Worm (Caenorhabditis elegans): ENCODE data around the gene nlp-46.

Gene nlp-46

DNA sequence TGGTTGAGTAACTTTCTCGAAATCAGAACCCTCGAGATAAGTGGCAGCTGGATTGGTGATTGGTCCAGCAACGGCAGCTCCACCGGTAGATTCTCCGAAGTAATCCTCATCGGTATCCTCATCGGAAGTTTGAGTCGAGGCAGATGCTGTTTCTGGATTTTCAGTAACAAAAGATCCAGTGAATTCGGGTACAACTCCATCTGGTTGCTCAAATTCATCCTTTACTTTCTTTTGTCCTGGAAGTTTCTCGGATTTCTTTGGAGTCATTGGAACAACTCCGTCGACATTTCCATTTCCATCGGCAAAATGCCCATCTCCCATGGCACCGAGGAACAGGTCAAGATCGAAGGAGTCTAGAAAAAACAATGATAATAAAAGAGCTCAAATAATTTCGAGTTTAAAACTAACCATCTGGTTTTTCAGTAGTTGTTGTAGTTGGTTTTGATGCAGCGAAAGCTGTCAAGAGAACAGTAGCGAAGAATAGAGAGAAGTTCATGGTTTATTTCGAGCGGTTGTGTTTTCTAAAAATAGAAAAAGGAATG lies 46.7 kb upstream of the nlp-46 start, which contains the start of gene F45D3.4:
TSS of gene F45D3.4 (minus strand) at position 521 of the 542 bp plus-strand sequence.
- TF ChIP-seq M03D4.4 (tag; optimal IDR thresholded peaks at IDR 0.05) (no peak), tbx-8 (GFP tag; optimal IDR thresholded peaks at IDR 0.05) (no peak), unc-39 (tag; optimal IDR thresholded peaks at IDR 0.05) (no peak), unc-120 (tag; optimal IDR thresholded peaks at IDR 0.05; ENCODE audit: poor library complexity, severe bottlenecking) (no peak), ztf-11 (tag; optimal IDR thresholded peaks at IDR 0.05) (no peak), blmp-1 (tag; optimal IDR thresholded peaks at IDR 0.05) (no peak), nhr-12 (tag; optimal IDR thresholded peaks at IDR 0.05) (no peak), nhr-237 (tag; optimal IDR thresholded peaks at IDR 0.05) (no peak), sptf-1 (tag; optimal IDR thresholded peaks at IDR 0.05) (no peak), mls-2 (tag; optimal IDR thresholded peaks at IDR 0.05) (no peak), ham-2 (GFP tag; optimal IDR thresholded peaks at IDR 0.05) (no peak), elt-1 (tag; optimal IDR thresholded peaks at IDR 0.05; ENCODE audit: borderline replicate concordance, insufficient read depth) (no peak), nhr-2 (tag; optimal IDR thresholded peaks at IDR 0.05) (no peak), lin-13 (tag; optimal IDR thresholded peaks at IDR 0.05) (no peak), cnd-1 (tag; optimal IDR thresholded peaks at IDR 0.05) (no peak), bed-3 (GFP tag; optimal IDR thresholded peaks at IDR 0.05) (no peak), ceh-39 (tag; optimal IDR thresholded peaks at IDR 0.05) (no peak), drap-1 (GFP tag; optimal IDR thresholded peaks at IDR 0.05) (no peak)

DNA sequence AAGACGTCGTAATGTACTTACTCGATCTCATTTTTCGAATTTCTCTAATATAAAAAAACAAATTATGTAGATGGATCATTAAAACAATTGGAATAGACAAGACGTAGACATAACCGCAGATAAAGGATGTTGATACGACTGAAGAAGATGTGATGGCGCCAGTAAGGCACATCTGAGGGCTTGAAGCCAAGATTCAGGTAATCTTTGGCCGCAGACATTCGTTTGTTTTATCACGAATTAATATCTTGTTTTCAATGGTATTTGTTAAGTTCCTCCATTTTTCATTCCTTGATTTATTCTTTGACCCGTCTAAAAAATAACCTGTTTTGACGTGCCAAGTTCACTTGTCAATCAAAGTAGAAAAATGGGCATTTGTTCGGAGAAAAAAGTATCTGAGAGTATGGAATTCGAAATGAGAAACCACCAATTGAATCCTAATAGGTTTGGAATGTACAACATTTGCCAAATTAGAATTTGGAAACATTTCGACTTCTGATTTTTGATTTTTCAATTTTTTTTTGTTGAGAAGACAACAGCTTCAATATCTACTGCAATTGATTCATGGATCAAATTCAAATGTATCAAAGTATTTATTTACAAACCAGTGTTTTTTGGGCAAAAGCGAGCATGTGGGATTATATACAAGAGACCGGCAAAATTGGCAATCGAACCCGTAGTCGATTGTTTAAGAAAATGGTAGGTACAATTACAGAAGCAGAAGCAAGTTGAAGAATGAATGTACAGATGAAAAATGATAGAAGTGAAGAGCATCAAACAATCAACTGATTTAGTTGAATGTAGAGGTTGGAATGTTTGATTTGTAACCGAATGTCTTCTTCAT lies 45.8 kb upstream of the nlp-46 start:
- TF ChIP-seq M03D4.4 (tag; optimal IDR thresholded peaks at IDR 0.05) = no peak
- no peak for TF ChIP-seq cnd-1 (tag; optimal IDR thresholded peaks at IDR 0.05)
- TF ChIP-seq sem-2 (GFP tag; optimal IDR thresholded peaks at IDR 0.05) = no peak
- no peak for TF ChIP-seq hlh-1 (tag; optimal IDR thresholded peaks at IDR 0.05)
- no peak for TF ChIP-seq sptf-1 (tag; optimal IDR thresholded peaks at IDR 0.05)
- TF ChIP-seq lin-32 (GFP tag; optimal IDR thresholded peaks at IDR 0.05) = no peak
- TF ChIP-seq mab-5 (tag; optimal IDR thresholded peaks at IDR 0.05) = no peak
- no peak for TF ChIP-seq ham-2 (GFP tag; optimal IDR thresholded peaks at IDR 0.05)
- TF ChIP-seq bed-3 (GFP tag; optimal IDR thresholded peaks at IDR 0.05) = no peak
- no peak for TF ChIP-seq elt-3 (tag; optimal IDR thresholded peaks at IDR 0.05)
- no peak for TF ChIP-seq pha-4 (tag; optimal IDR thresholded peaks at IDR 0.05)
- TF ChIP-seq drap-1 (GFP tag; optimal IDR thresholded peaks at IDR 0.05) = no peak
- TF ChIP-seq nhr-76 (tag; optimal IDR thresholded peaks at IDR 0.05) = no peak
- no peak for TF ChIP-seq blmp-1 (tag; optimal IDR thresholded peaks at IDR 0.05)
- no peak for TF ChIP-seq lsy-2 (tag; optimal IDR thresholded peaks at IDR 0.05)
- TF ChIP-seq unc-39 (tag; optimal IDR thresholded peaks at IDR 0.05) = no peak
- TF ChIP-seq mls-2 (tag; optimal IDR thresholded peaks at IDR 0.05) = no peak
- no peak for TF ChIP-seq zip-8 (tag; optimal IDR thresholded peaks at IDR 0.05)

DNA sequence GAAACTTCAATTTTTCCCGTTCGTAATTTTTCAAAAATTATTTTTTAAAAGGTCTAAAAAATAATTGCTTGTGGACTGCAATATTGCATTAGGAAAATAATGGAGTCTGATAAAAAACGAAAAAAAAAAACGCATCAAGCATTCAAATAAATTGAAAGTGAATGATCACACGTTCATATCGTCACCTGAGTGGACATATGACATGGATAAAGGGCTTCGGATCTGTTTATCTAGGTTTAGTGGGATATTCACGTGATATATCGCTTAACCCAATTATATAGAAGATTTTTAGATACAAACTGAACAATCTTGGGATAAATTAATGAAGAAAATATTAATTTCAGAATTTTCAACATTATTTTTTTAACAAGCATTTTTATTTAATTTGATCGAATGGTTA lies 44.7 kb upstream of the nlp-46 start:
- TF ChIP-seq unc-39 (tag; optimal IDR thresholded peaks at IDR 0.05) = no peak
- TF ChIP-seq flh-1 (GFP tag; optimal IDR thresholded peaks at IDR 0.05) = no peak
- TF ChIP-seq ham-2 (GFP tag; optimal IDR thresholded peaks at IDR 0.05) = no peak
- no peak for TF ChIP-seq elt-1 (tag; optimal IDR thresholded peaks at IDR 0.05; ENCODE audit: borderline replicate concordance, insufficient read depth)
- no peak for TF ChIP-seq cnd-1 (tag; optimal IDR thresholded peaks at IDR 0.05)
- TF ChIP-seq ces-1 (GFP tag; optimal IDR thresholded peaks at IDR 0.05) = no peak
- TF ChIP-seq tbx-8 (GFP tag; optimal IDR thresholded peaks at IDR 0.05) = no peak
- no peak for TF ChIP-seq unc-62 (GFP tag; optimal IDR thresholded peaks at IDR 0.05)
- no peak for TF ChIP-seq ztf-11 (tag; optimal IDR thresholded peaks at IDR 0.05)
- no peak for TF ChIP-seq unc-120 (tag; optimal IDR thresholded peaks at IDR 0.05; ENCODE audit: poor library complexity, severe bottlenecking)
- TF ChIP-seq M03D4.4 (tag; optimal IDR thresholded peaks at IDR 0.05) = no peak
- no peak for TF ChIP-seq blmp-1 (tag; optimal IDR thresholded peaks at IDR 0.05)
- TF ChIP-seq lin-32 (GFP tag; optimal IDR thresholded peaks at IDR 0.05) = no peak
- TF ChIP-seq zip-8 (tag; optimal IDR thresholded peaks at IDR 0.05) = no peak
- TF ChIP-seq hlh-1 (tag; optimal IDR thresholded peaks at IDR 0.05) = no peak
- TF ChIP-seq nhr-2 (tag; optimal IDR thresholded peaks at IDR 0.05) = no peak
- no peak for TF ChIP-seq elt-3 (tag; optimal IDR thresholded peaks at IDR 0.05)

DNA sequence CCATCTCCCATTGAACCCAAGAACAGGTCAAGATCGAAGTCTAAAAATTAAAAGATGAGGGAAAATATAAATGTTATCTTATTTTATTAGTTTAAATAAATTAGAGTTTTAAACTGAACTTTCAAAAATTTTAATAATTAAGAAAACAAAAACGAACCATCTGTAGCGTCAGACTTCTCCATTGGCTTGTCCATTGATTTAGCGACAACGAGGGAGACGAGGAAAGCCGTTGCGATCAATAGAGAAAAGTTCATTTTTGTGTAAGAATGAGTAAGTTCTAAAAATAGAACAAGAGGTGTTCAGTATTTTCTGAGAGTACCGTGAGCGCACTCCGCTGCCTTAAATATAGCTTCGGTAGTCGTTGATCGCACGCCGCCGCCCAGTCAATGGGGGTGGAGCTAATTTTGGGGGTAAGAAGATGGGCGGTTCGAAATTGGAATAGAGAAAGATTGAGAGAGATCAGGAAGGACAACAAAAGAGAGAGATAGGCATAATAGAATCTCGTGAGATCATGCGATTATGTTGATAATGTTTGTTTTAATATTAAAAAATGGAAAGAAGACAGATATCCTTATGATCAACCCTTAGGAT lies 44.0 kb upstream of the nlp-46 start, which contains the start of gene F45D3.3:
TSS of gene F45D3.3 (minus strand) at position 350 of the 591 bp plus-strand sequence.
- TF ChIP-seq nhr-12 (tag; optimal IDR thresholded peaks at IDR 0.05) (no peak), ceh-83 (GFP tag; optimal IDR thresholded peaks at IDR 0.05) (no peak), nhr-2 (tag; optimal IDR thresholded peaks at IDR 0.05) (no peak), sem-2 (GFP tag; optimal IDR thresholded peaks at IDR 0.05) (no peak), mab-5 (tag; optimal IDR thresholded peaks at IDR 0.05) (no peak), elt-1 (tag; optimal IDR thresholded peaks at IDR 0.05; ENCODE audit: borderline replicate concordance, insufficient read depth) (no peak), ceh-39 (tag; optimal IDR thresholded peaks at IDR 0.05) (no peak), lin-32 (GFP tag; optimal IDR thresholded peaks at IDR 0.05) (no peak), drap-1 (GFP tag; optimal IDR thresholded peaks at IDR 0.05) (no peak), mep-1 (tag; optimal IDR thresholded peaks at IDR 0.05) (no peak), M03D4.4 (tag; optimal IDR thresholded peaks at IDR 0.05) (no peak), unc-39 (tag; optimal IDR thresholded peaks at IDR 0.05) (no peak)

Data from whole organism, mixed stage, embryonic.